Worm (Caenorhabditis elegans) whole organism, L4 larva: Measurements from ENCODE around the gene ZK1248.20.

Source experiments
- F26F4.8 ChIP-seq: fragments of 200-800 bp; sonication (Bioruptor generic); conservative IDR thresholded peaks from 2 replicates; pipeline ENCODE4 v1.3.6; 2022; ENCODE audit warnings: missing genetic modification characterization, missing compliant biosample characterization
- F37D6.2 ChIP-seq: sonication (generic microtip); optimal IDR thresholded peaks from 2 replicates; lab custom pipeline; 2016; ENCODE audit warnings: mild to moderate bottlenecking, missing genetic modification characterization, missing compliant biosample characterization
- Y48G9A.11 ChIP-seq: fragments of 200-800 bp; sonication (Bioruptor generic); IDR thresholded peaks from 2 replicates; pipeline ENCODE4 v1.3.6; 2022; ENCODE audit warnings: missing genetic modification reagents, missing genetic modification characterization, missing compliant biosample characterization
- aha-1 ChIP-seq: fragments of 150-350 bp; peaks from one replicate; lab custom pipeline; 2014; ENCODE audit warnings: missing biosample characterization, missing genetic modification characterization
- aly-2 ChIP-seq: sonication (generic microtip); optimal IDR thresholded peaks from 2 replicates; lab custom pipeline; 2018; ENCODE audit warnings: missing biosample characterization, missing genetic modification characterization
- ama-1 ChIP-seq: fragments of 150-350 bp; optimal IDR thresholded peaks from 2 replicates; lab custom pipeline; 2014; ENCODE audit warnings: inconsistent platforms, mixed read lengths
- attf-4 ChIP-seq: sonication (generic microtip); optimal IDR thresholded peaks from 3 replicates; lab custom pipeline; 2017; ENCODE audit warnings: missing biosample characterization, missing genetic modification characterization
- ceh-44 ChIP-seq: fragments of 200-800 bp; sonication (Bioruptor generic); IDR thresholded peaks from 2 replicates; pipeline ENCODE4 v1.3.6; 2022; ENCODE audit warnings: missing genetic modification reagents, missing genetic modification characterization, missing compliant biosample characterization
- ces-1 ChIP-seq: fragments of 150-350 bp; sonication (generic microtip); optimal IDR thresholded peaks from 4 replicates; lab custom pipeline; 2014; ENCODE audit warnings: missing biosample characterization, missing genetic modification reagents, missing genetic modification characterization
- ctbp-1 ChIP-seq: fragments of 200-800 bp; sonication (Bioruptor generic); IDR thresholded peaks from 2 replicates; pipeline ENCODE4 v1.3.6; 2022; ENCODE audit warnings: missing genetic modification reagents, missing genetic modification characterization, missing compliant biosample characterization
- daf-16 ChIP-seq, 3 experiments: sonication (generic microtip); optimal IDR thresholded peaks; 2 replicates each; lab custom pipeline; 2016 to 2017; ENCODE audit warnings: missing genetic modification characterization in 3 of 3, missing genetic modification reagents in 3 of 3, mild to moderate bottlenecking in 2 of 3, missing compliant biosample characterization in 2 of 3, missing biosample characterization in 1 of 3, moderate library complexity in 1 of 3
- daf-8 ChIP-seq: fragments of 200-800 bp; sonication (Bioruptor generic); IDR thresholded peaks from 2 replicates; pipeline ENCODE4 v1.3.6; 2022; ENCODE audit warnings: missing genetic modification characterization, missing compliant biosample characterization
- dmd-8 ChIP-seq: fragments of 200-800 bp; sonication (Bioruptor generic); IDR thresholded peaks from 2 replicates; pipeline ENCODE4 v1.3.6; 2022; ENCODE audit warnings: missing genetic modification characterization, missing compliant biosample characterization
- dpl-1 ChIP-seq: fragments of 150-350 bp; optimal IDR thresholded peaks from 2 replicates; lab custom pipeline; 2014; ENCODE audit warnings: missing biosample characterization, missing genetic modification reagents, missing genetic modification characterization
- duxl-1 ChIP-seq: sonication (generic microtip); optimal IDR thresholded peaks from 2 replicates; lab custom pipeline; 2016; ENCODE audit warnings: mild to moderate bottlenecking, missing genetic modification characterization, moderate library complexity, missing compliant biosample characterization; ENCODE audit not compliant: poor library complexity
- egl-27 ChIP-seq: sonication (generic microtip); optimal IDR thresholded peaks from 3 replicates; lab custom pipeline; 2017; ENCODE audit warnings: missing biosample characterization, missing genetic modification reagents, missing genetic modification characterization
- fkh-10 ChIP-seq: fragments of 150-350 bp; optimal IDR thresholded peaks from 2 replicates; lab custom pipeline; 2014; ENCODE audit warnings: missing biosample characterization, missing genetic modification reagents, missing genetic modification characterization
- fos-1 ChIP-seq: fragments of 150-350 bp; optimal IDR thresholded peaks from 2 replicates; lab custom pipeline; 2014; ENCODE audit warnings: missing biosample characterization, missing genetic modification characterization
- gei-8 ChIP-seq: fragments of 200-800 bp; sonication (Bioruptor generic); optimal IDR thresholded peaks from 2 replicates; lab custom pipeline; 2018; ENCODE audit warnings: mild to moderate bottlenecking, missing genetic modification characterization, missing compliant biosample characterization
- jun-1 ChIP-seq: fragments of 150-350 bp; optimal IDR thresholded peaks from 2 replicates; lab custom pipeline; 2014; ENCODE audit warnings: missing biosample characterization, missing genetic modification reagents, missing genetic modification characterization
- lin-13 ChIP-seq: fragments of 150-350 bp; optimal IDR thresholded peaks from 2 replicates; lab custom pipeline; 2014; ENCODE audit warnings: missing biosample characterization, missing genetic modification reagents, missing genetic modification characterization
- lin-15B ChIP-seq: fragments of 150-350 bp; sonication (generic microtip); optimal IDR thresholded peaks from 3 replicates; lab custom pipeline; 2014; ENCODE audit warnings: missing biosample characterization, missing genetic modification characterization
- lin-38 ChIP-seq: fragments of 200-800 bp; sonication (Bioruptor generic); IDR thresholded peaks from 2 replicates; pipeline ENCODE4 v1.3.6; 2022; ENCODE audit warnings: missing genetic modification reagents, missing genetic modification characterization, missing compliant biosample characterization
- mep-1 ChIP-seq: fragments of 150-350 bp; sonication (generic microtip); optimal IDR thresholded peaks from 3 replicates; lab custom pipeline; 2014; ENCODE audit warnings: missing biosample characterization, missing genetic modification characterization
- nhr-102 ChIP-seq: sonication (generic microtip); optimal IDR thresholded peaks from 2 replicates; lab custom pipeline; 2016; ENCODE audit warnings: mild to moderate bottlenecking, missing genetic modification characterization, moderate library complexity, missing compliant biosample characterization
- nhr-11 ChIP-seq: fragments of 150-350 bp; optimal IDR thresholded peaks from 2 replicates; lab custom pipeline; 2014; ENCODE audit warnings: missing biosample characterization, missing genetic modification characterization
- nhr-237 ChIP-seq: sonication (generic microtip); optimal IDR thresholded peaks from 2 replicates; lab custom pipeline; 2017; ENCODE audit warnings: missing biosample characterization, missing genetic modification characterization
- nhr-28 ChIP-seq: fragments of 150-350 bp; optimal IDR thresholded peaks from 2 replicates; lab custom pipeline; 2014; ENCODE audit warnings: missing biosample characterization, missing genetic modification characterization
- nhr-41 ChIP-seq: fragments of 200-800 bp; sonication (Bioruptor generic); IDR thresholded peaks from 2 replicates; pipeline ENCODE4 v1.3.6; 2022; ENCODE audit warnings: missing genetic modification reagents, missing genetic modification characterization, missing compliant biosample characterization
- nhr-76 ChIP-seq: fragments of 150-350 bp; optimal IDR thresholded peaks from 2 replicates; lab custom pipeline; 2014; ENCODE audit warnings: missing biosample characterization, missing genetic modification characterization
- pha-4 ChIP-seq, 2 experiments: fragments of 150-350 bp in 1 of 2; fragments of 200-800 bp in 1 of 2; sonication (Bioruptor generic) in 1 of 2; IDR thresholded peaks in 1 of 2; optimal IDR thresholded peaks in 1 of 2; 2 replicates each; pipeline versions ENCODE4 v1.3.6 to Lab custom; 2014 to 2022; ENCODE audit warnings: missing genetic modification characterization in 2 of 2, missing genetic modification reagents in 2 of 2, missing biosample characterization in 1 of 2, missing compliant biosample characterization in 1 of 2
- php-3 ChIP-seq: fragments of 200-800 bp; sonication (Bioruptor generic); IDR thresholded peaks from 2 replicates; pipeline ENCODE4 v1.3.6; 2022; ENCODE audit warnings: missing genetic modification reagents, missing genetic modification characterization, missing compliant biosample characterization
- rbr-2 ChIP-seq: sonication (generic microtip); optimal IDR thresholded peaks from 2 replicates; lab custom pipeline; 2016; ENCODE audit warnings: missing genotype, missing genetic modification characterization, missing compliant biosample characterization
- saeg-2 ChIP-seq: fragments of 200-800 bp; sonication (Bioruptor generic); IDR thresholded peaks from 2 replicates; pipeline ENCODE4 v1.3.6; 2022; ENCODE audit warnings: missing genetic modification reagents, missing genetic modification characterization, missing compliant biosample characterization
- sdz-12 ChIP-seq: fragments of 200-800 bp; sonication (Bioruptor generic); optimal IDR thresholded peaks from 2 replicates; lab custom pipeline; 2018; ENCODE audit warnings: mild to moderate bottlenecking, missing genetic modification characterization, missing compliant biosample characterization
- snpc-4 ChIP-seq: fragments of 150-350 bp; optimal IDR thresholded peaks from 2 replicates; lab custom pipeline; 2014; ENCODE audit warnings: missing biosample characterization, missing genetic modification characterization
- spr-3 ChIP-seq: fragments of 200-800 bp; sonication (Bioruptor generic); optimal IDR thresholded peaks from 2 replicates; lab custom pipeline; 2018; ENCODE audit warnings: mild to moderate bottlenecking, missing genetic modification characterization, missing compliant biosample characterization
- tag-97 ChIP-seq: fragments of 200-800 bp; sonication (Bioruptor generic); IDR thresholded peaks from 2 replicates; pipeline ENCODE4 v1.3.6; 2022; ENCODE audit warnings: missing genetic modification characterization, missing compliant biosample characterization
- tra-1 ChIP-seq: fragments of 200-800 bp; sonication (Bioruptor generic); IDR thresholded peaks from 2 replicates; pipeline ENCODE4 v1.3.6; 2022; ENCODE audit warnings: missing genetic modification reagents, missing genetic modification characterization, missing compliant biosample characterization
- unc-130 ChIP-seq: sonication (generic microtip); optimal IDR thresholded peaks from 2 replicates; lab custom pipeline; 2016; ENCODE audit warnings: missing genetic modification reagents, missing genetic modification characterization, missing compliant biosample characterization
- unc-39 ChIP-seq: sonication (generic microtip); optimal IDR thresholded peaks from 2 replicates; lab custom pipeline; 2017; ENCODE audit warnings: missing biosample characterization, missing genetic modification characterization
- unc-62 ChIP-seq, 3 experiments: fragments of 150-350 bp in 1 of 3; sonication (generic microtip); optimal IDR thresholded peaks in 2 of 3; peaks in 1 of 3; 1 replicate in 1 of 3; 2 replicates in 2 of 3; lab custom pipeline; 2014 to 2017; ENCODE audit warnings: missing biosample characterization in 3 of 3, missing genetic modification characterization in 3 of 3, missing genetic modification reagents in 3 of 3, missing genotype in 1 of 3
- vab-7 ChIP-seq: fragments of 200-800 bp; sonication (Bioruptor generic); IDR thresholded peaks from 2 replicates; pipeline ENCODE4 v1.3.6; 2022; ENCODE audit warnings: missing genetic modification reagents, missing genetic modification characterization, missing compliant biosample characterization
- zag-1 ChIP-seq: fragments of 150-350 bp; optimal IDR thresholded peaks from 2 replicates; lab custom pipeline; 2014; ENCODE audit warnings: missing biosample characterization, missing genetic modification characterization

Gene ZK1248.20

DNA sequence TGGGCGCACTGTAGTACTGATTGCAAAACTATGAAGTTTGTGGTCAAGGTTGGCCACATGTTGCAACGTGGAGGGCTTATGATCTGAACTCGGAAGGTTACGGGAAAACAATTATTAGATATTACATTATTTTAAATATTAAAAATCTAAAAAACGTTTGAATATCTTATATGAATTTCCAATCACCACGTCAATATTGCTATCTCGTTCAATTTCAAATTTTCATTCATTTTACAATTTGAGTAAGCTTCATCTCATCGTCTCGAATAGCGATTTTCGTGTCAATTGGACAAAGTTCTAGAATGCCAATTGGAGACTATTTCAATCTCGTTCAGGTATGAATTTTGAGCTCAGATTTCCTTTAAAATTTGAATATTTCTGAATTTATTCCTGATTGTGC, at the start of gene ZK1248.20:
Gene ZK1248.20, plus strand, starts transcription at position 301 of the 400 bp plus-strand sequence.
- TF ChIP-seq rbr-2 (tag; lab: Kevin White, UChicago) (no peak), pha-4 (GFP tag; IDR thresholded peaks at IDR 0.05; lab: Robert Waterston, UW) (no peak), pha-4 (tag; optimal IDR thresholded peaks at IDR 0.05; lab: Kevin White, UChicago) (no peak), vab-7 (GFP tag; lab: Robert Waterston, UW) (no peak)

- TF ChIP-seq tag-97 (no peak), nhr-28 (tag; lab: Kevin White, UChicago) (peak; percentile 6), unc-62 (GFP tag; optimal IDR thresholded peaks at IDR 0.05 in 1 of 2; lab: Kevin White, UChicago) (peak in 1 of 2 experiments; percentile 44), unc-62 (tag; optimal IDR thresholded peaks at IDR 0.05; lab: Kevin White, UChicago) (no peak)
Measured at ce11 chrII:5768274-5768820, 48.1 kb upstream of the ZK1248.20 start.

- 0 out of 2 replicates have a peak, but pooled peaks have one; percentile 10 for TF ChIP-seq F26F4.8 (GFP tag; lab: Robert Waterston, UW)
- TF ChIP-seq nhr-11 (tag; lab: Kevin White, UChicago): no peak
- TF ChIP-seq unc-130 (GFP tag; lab: Kevin White, UChicago): peak; percentile 49
- TF ChIP-seq egl-27: no peak
- TF ChIP-seq dpl-1 (GFP tag; lab: Kevin White, UChicago): no peak
- peak; percentile 1 for TF ChIP-seq spr-3 (GFP tag; lab: Kevin White, UChicago)
- TF ChIP-seq nhr-28 (tag; lab: Kevin White, UChicago): peak; percentile 34
- TF ChIP-seq ceh-44: 0 out of 2 replicates have a peak, but pooled peaks have one; percentile 13
- TF ChIP-seq jun-1: no peak
- no peak for TF ChIP-seq ces-1
- TF ChIP-seq aha-1: peak; percentile 10
- TF ChIP-seq sdz-12 (GFP tag; lab: Kevin White, UChicago): no peak
- TF ChIP-seq tra-1 (GFP tag; lab: Robert Waterston, UW): no peak
- peak; percentile 72 for TF ChIP-seq lin-38 (GFP tag; lab: Robert Waterston, UW)
- peak; percentile 54; the same call in 1 of the 2 replicates for TF ChIP-seq nhr-41 (GFP tag; lab: Robert Waterston, UW)
- no peak for TF ChIP-seq gei-8 (GFP tag; lab: Kevin White, UChicago)
- 0 out of 2 replicates have a peak, but pooled peaks have one; percentile 43 for TF ChIP-seq saeg-2 (GFP tag; lab: Robert Waterston, UW)
- no peak for TF ChIP-seq aly-2 (tag; lab: Kevin White, UChicago)
- TF ChIP-seq unc-39: no peak
- peak; percentile 70 for TF ChIP-seq ctbp-1 (GFP tag; lab: Robert Waterston, UW)
- no peak for TF ChIP-seq ama-1
- TF ChIP-seq fos-1 (tag; lab: Kevin White, UChicago): no peak
- TF ChIP-seq F37D6.2 (tag; lab: Kevin White, UChicago): peak; percentile 2
- TF ChIP-seq duxl-1 (tag; lab: Kevin White, UChicago): no peak
- TF ChIP-seq lin-13: peak; percentile 48
- TF ChIP-seq nhr-102 (tag; lab: Kevin White, UChicago): peak; percentile 14
- peak in 1 of 2 experiments; percentile 33 for TF ChIP-seq daf-16 (GFP tag; optimal IDR thresholded peaks at IDR 0.05; lab: Kevin White, UChicago)
- TF ChIP-seq daf-16 (tag; optimal IDR thresholded peaks at IDR 0.05; lab: Kevin White, UChicago): no peak
- TF ChIP-seq Y48G9A.11: peak; percentile 59; the same call in 1 of the 2 replicates
- peak; percentile 73 for TF ChIP-seq vab-7 (GFP tag; lab: Robert Waterston, UW)
- TF ChIP-seq pha-4 (GFP tag; IDR thresholded peaks at IDR 0.05; lab: Robert Waterston, UW): peak; percentile 66; the same call in 1 of the 2 replicates
- no peak for TF ChIP-seq pha-4 (tag; optimal IDR thresholded peaks at IDR 0.05; lab: Kevin White, UChicago)
- TF ChIP-seq attf-4 (tag; lab: Kevin White, UChicago): no peak
- TF ChIP-seq daf-8 (GFP tag; lab: Robert Waterston, UW): no peak
- no peak for TF ChIP-seq nhr-76 (tag; lab: Kevin White, UChicago)
- TF ChIP-seq php-3 (GFP tag; lab: Robert Waterston, UW): peak; percentile 53
- no peak for TF ChIP-seq nhr-237 (tag; lab: Kevin White, UChicago)
- peak; percentile 62 for TF ChIP-seq mep-1
- no peak for TF ChIP-seq zag-1 (tag; lab: Kevin White, UChicago)
- no peak for TF ChIP-seq fkh-10
- peak; percentile 67; the same call in 1 of the 2 replicates for TF ChIP-seq dmd-8 (GFP tag; lab: Robert Waterston, UW)
- no peak for TF ChIP-seq lin-15B
- no peak for TF ChIP-seq snpc-4
Measured at ce11 chrII:5772547-5773142, 43.8 kb upstream of the ZK1248.20 start.
